Fruit fly (Drosophila melanogaster): ENCODE measurements around the gene CG14995.

Gene CG14995

dm6 chr3L:4056812-4057211 is 46.2 kb downstream of the CG14995 start:
- no peak for TF ChIP-seq Snoo (tag; optimal IDR thresholded peaks at IDR 0.05)
- TF ChIP-seq Ets98B (GFP tag; IDR thresholded peaks at IDR 0.05), result peak; percentile 35
- TF ChIP-seq fd96Ca (GFP tag; IDR thresholded peaks at IDR 0.05), result peak; percentile 52; the same call in 1 of the 3 replicates
- TF ChIP-seq CG4496 (GFP tag; IDR thresholded peaks at IDR 0.05), result peak; percentile 24; the same call in 1 of the 3 replicates
- TF ChIP-seq CG34367 (tag; optimal IDR thresholded peaks at IDR 0.05), result no peak

DNA sequence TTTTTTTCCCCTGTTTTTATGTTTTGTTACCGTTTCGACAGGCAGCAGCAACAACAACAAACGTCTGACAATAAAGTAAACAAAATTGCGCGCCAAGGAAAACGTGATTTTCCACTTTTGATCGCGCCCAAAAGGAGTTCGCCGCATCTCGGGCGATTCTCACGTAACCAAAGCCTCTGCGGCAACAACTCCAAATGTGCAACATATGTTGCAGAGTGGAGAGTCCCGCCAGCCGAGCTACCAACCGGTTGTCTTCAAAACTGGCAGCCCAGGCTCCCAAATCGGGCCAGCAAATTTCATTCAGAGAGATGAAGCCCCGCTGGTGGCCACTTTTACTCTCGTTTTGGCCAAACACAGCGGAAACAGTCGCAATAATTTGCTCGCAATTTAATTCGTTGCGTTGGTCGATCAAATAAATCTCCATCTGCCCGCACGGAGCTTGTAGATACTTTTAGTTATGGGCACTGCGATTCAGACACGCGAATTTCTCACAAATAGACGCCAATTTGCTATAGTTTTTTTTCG is 47.6 kb downstream of the CG14995 start:
- TF ChIP-seq CG10348 (GFP tag; IDR thresholded peaks at IDR 0.05) (no peak), fd96Ca (GFP tag; IDR thresholded peaks at IDR 0.05) (0 out of 3 replicates have a peak, but pooled peaks have one; percentile 38)

DNA sequence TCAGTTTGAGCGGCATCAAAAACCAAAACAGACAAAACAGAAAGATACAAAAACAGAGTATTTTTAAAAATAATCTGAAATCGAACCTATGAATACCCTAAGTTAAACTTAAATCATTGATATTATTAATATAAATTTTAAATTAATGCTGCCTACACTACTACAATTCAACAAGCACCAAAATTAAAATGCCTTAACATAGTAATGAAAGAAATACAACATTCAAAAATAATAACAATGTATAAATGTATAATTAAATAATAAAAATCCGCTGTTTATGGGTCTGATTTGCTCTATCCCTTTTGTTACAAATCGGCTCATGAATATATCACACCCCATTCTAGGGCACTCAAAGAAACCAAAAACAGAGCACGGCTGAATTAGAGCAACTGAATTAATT is 54.0 kb downstream of the CG14995 start:
- TF ChIP-seq CG4496 (GFP tag; IDR thresholded peaks at IDR 0.05), result no peak

DNA sequence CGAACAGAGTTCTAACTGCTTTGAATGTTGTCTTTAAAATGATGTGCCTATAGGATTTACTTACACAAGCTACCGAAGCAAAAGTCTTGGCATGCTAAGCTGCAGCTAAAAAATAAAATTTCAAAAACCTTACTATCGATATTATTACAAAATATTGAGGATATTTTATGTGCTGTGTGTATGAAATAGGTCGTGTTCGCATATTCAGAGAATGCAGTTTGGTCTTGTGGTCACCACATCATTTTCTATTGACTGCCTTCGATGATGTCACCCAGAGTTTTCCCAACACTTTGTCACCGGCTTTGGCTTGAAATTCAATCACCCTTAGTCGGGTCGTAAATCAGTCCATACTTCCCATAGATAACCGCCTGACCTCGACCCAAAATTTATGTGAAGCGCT is 55.4 kb downstream of the CG14995 start, which contains the start of gene Dpy-30L2:
Gene Dpy-30L2, minus strand, starts transcription at position 101 of the 400 bp plus-strand sequence.
- TF ChIP-seq CG9948 (tag; optimal IDR thresholded peaks at IDR 0.05) (no peak), D1 (tag; optimal IDR thresholded peaks at IDR 0.05) (no peak)

- TF ChIP-seq CG14655 (GFP tag; optimal IDR thresholded peaks at IDR 0.05) (no peak), CG8301 (tag; optimal IDR thresholded peaks at IDR 0.05) (no peak), Ets98B (GFP tag; IDR thresholded peaks at IDR 0.05) (no peak), EcR (GFP tag; optimal IDR thresholded peaks at IDR 0.05) (no peak), CG15710 (tag; optimal IDR thresholded peaks at IDR 0.05) (no peak), rn (GFP tag; IDR thresholded peaks at IDR 0.05) (no peak), Pif1B (GFP tag; optimal IDR thresholded peaks at IDR 0.05) (no peak), fd96Ca (GFP tag; IDR thresholded peaks at IDR 0.05) (no peak), CG12605 (GFP tag; IDR thresholded peaks at IDR 0.05) (no peak), CG10348 (GFP tag; IDR thresholded peaks at IDR 0.05) (no peak), CG8159 (tag; optimal IDR thresholded peaks at IDR 0.05) (no peak), CG34367 (tag; optimal IDR thresholded peaks at IDR 0.05) (no peak), CG17806 (tag; optimal IDR thresholded peaks at IDR 0.05) (no peak), CG32121 (GFP tag; IDR thresholded peaks at IDR 0.05) (no peak), gl (tag; optimal IDR thresholded peaks at IDR 0.05) (no peak), CG4496 (GFP tag; IDR thresholded peaks at IDR 0.05) (no peak)
Observed at dm6 chr3L:4046289-4046688, 56.8 kb downstream of the CG14995 start, which contains the start of gene CG1136. Gene CG1136 (plus strand): TSS chr3L:4046596.

DNA sequence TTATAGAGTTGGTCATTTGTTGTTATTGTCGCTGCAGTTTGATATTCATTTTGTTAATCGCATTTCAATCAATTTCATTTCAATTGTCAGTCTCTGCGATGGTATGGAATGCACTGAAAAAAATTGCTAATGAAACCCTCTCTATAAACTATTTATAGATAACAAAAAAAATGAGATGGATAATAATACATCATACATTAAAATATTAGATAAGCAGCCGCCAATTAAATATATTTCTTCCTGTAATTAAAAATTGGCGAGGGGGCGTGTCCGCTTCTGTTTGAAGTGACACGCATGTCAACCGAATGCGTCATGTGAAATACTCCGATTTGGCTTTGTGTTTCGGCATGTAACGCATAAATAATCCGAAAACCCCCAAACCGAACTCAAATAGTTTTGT is 58.6 kb downstream of the CG14995 start:
- no peak for TF ChIP-seq D1 (tag; optimal IDR thresholded peaks at IDR 0.05)
- TF ChIP-seq Pif1B (GFP tag; optimal IDR thresholded peaks at IDR 0.05), result no peak
- TF ChIP-seq fd96Ca (GFP tag; IDR thresholded peaks at IDR 0.05), result no peak
- TF ChIP-seq Pif1A (GFP tag; optimal IDR thresholded peaks at IDR 0.05), result no peak
- no peak for TF ChIP-seq CG8301 (tag; optimal IDR thresholded peaks at IDR 0.05)
- TF ChIP-seq CG17806 (tag; optimal IDR thresholded peaks at IDR 0.05), result no peak
- TF ChIP-seq CG34367 (tag; optimal IDR thresholded peaks at IDR 0.05), result no peak
- no peak for TF ChIP-seq CG14655 (GFP tag; optimal IDR thresholded peaks at IDR 0.05)
- no peak for TF ChIP-seq Snoo (tag; optimal IDR thresholded peaks at IDR 0.05)
- no peak for TF ChIP-seq EcR (GFP tag; optimal IDR thresholded peaks at IDR 0.05)
